Fruit fly (Drosophila melanogaster): ENCODE measurements around the gene CG10077.

dm6 chr3L:6981823-6982222 is 26.1 kb upstream of the CG10077 start:
- TF ChIP-seq dimm (GFP tag; IDR thresholded peaks at IDR 0.05) (no peak), Mes4 (GFP tag; optimal IDR thresholded peaks at IDR 0.05) (no peak)

Data from whole organism, embryonic.